Worm (Caenorhabditis elegans) whole organism, L1 larva: ENCODE data around the gene fbf-1.

Source experiments
- C16A3.4 ChIP-seq: fragments of 150-350 bp; optimal IDR thresholded peaks from 2 replicates; lab custom pipeline; 2014; ENCODE audit warnings: missing biosample characterization, missing genetic modification characterization
- Y116A8C.19 ChIP-seq: sonication (generic microtip); optimal IDR thresholded peaks from 2 replicates; lab custom pipeline; 2016; ENCODE audit warnings: missing compliant biosample characterization, missing genetic modification characterization, borderline replicate concordance
- alr-1 ChIP-seq: fragments of 200-800 bp; sonication (Bioruptor generic); optimal IDR thresholded peaks from 2 replicates; lab custom pipeline; 2018; ENCODE audit warnings: borderline replicate concordance, mild to moderate bottlenecking, missing genetic modification characterization, missing compliant biosample characterization
- aly-2 ChIP-seq: fragments of 150-350 bp; optimal IDR thresholded peaks from 2 replicates; lab custom pipeline; 2014; ENCODE audit warnings: missing biosample characterization, missing genetic modification characterization
- ama-1 ChIP-seq: fragments of 150-350 bp; optimal IDR thresholded peaks from 2 replicates; lab custom pipeline; 2014
- blmp-1 ChIP-seq: fragments of 150-350 bp; optimal IDR thresholded peaks from 2 replicates; lab custom pipeline; 2014; ENCODE audit warnings: missing biosample characterization, missing genetic modification characterization
- ceh-63 ChIP-seq: fragments of 200-800 bp; sonication (Bioruptor generic); optimal IDR thresholded peaks from 2 replicates; lab custom pipeline; 2018; ENCODE audit warnings: mild to moderate bottlenecking, missing genetic modification characterization, missing compliant biosample characterization
- ceh-82 ChIP-seq, 3 experiments: fragments of 150-350 bp in 1 of 3; sonication (generic microtip) in 2 of 3; optimal IDR thresholded peaks; 2 replicates each; lab custom pipeline; 2014 to 2017; ENCODE audit warnings: missing biosample characterization in 3 of 3, missing genetic modification characterization in 3 of 3
- ceh-88 ChIP-seq: fragments of 200-800 bp; sonication (Bioruptor generic); IDR thresholded peaks from 2 replicates; pipeline ENCODE4 v1.3.6; 2022; ENCODE audit warnings: missing genetic modification characterization, missing compliant biosample characterization
- dsc-1 ChIP-seq: sonication (generic microtip); optimal IDR thresholded peaks from 2 replicates; lab custom pipeline; 2016; ENCODE audit warnings: mild to moderate bottlenecking, missing genetic modification characterization, missing compliant biosample characterization
- efl-3 ChIP-seq: fragments of 200-800 bp; sonication (Bioruptor generic); optimal IDR thresholded peaks from 2 replicates; lab custom pipeline; 2018; ENCODE audit warnings: mild to moderate bottlenecking, missing genetic modification characterization, missing compliant biosample characterization
- egl-27 ChIP-seq, 2 experiments: fragments of 150-350 bp in 1 of 2; sonication (generic microtip); optimal IDR thresholded peaks; 3 replicates each; lab custom pipeline; 2017 to 2018; ENCODE audit warnings: missing biosample characterization in 2 of 2, missing genetic modification characterization in 2 of 2, missing genetic modification reagents in 2 of 2
- elt-2 ChIP-seq: sonication (generic microtip); optimal IDR thresholded peaks from 2 replicates; lab custom pipeline; 2016; ENCODE audit warnings: missing genetic modification characterization, mild to moderate bottlenecking, inconsistent platforms, missing compliant biosample characterization, missing genetic modification reagents
- ets-5 ChIP-seq: fragments of 200-800 bp; sonication (Bioruptor generic); IDR thresholded peaks from 2 replicates; pipeline ENCODE4 v1.3.6; 2022; ENCODE audit warnings: missing genetic modification characterization, missing compliant biosample characterization
- fkh-8 ChIP-seq: sonication (generic microtip); optimal IDR thresholded peaks from 2 replicates; lab custom pipeline; 2016; ENCODE audit warnings: mild to moderate bottlenecking, missing genetic modification characterization, missing compliant biosample characterization
- fos-1 ChIP-seq: fragments of 150-350 bp; optimal IDR thresholded peaks from 2 replicates; lab custom pipeline; 2014; ENCODE audit warnings: missing biosample characterization, missing genetic modification characterization
- grh-1 ChIP-seq: fragments of 200-800 bp; sonication (Bioruptor generic); IDR thresholded peaks from 2 replicates; pipeline ENCODE4 v1.3.6; 2022; ENCODE audit warnings: missing genetic modification reagents, missing genetic modification characterization, missing compliant biosample characterization
- hlh-17 ChIP-seq: fragments of 200-800 bp; sonication (Bioruptor generic); optimal IDR thresholded peaks from 2 replicates; lab custom pipeline; 2018; ENCODE audit warnings: missing genetic modification characterization, mild to moderate bottlenecking, missing compliant biosample characterization, moderate library complexity, borderline replicate concordance
- hlh-4 ChIP-seq: sonication (generic microtip); optimal IDR thresholded peaks from 2 replicates; lab custom pipeline; 2016; ENCODE audit warnings: mild to moderate bottlenecking, missing genetic modification characterization, missing compliant biosample characterization
- hpl-2 ChIP-seq: fragments of 150-350 bp; optimal IDR thresholded peaks from 2 replicates; lab custom pipeline; 2014; ENCODE audit warnings: missing biosample characterization, missing genetic modification reagents, missing genetic modification characterization
- irx-1 ChIP-seq: sonication (generic microtip); optimal IDR thresholded peaks from 2 replicates; lab custom pipeline; 2016; ENCODE audit warnings: missing genetic modification characterization, missing compliant biosample characterization
- isw-1 ChIP-seq: fragments of 200-800 bp; sonication (Bioruptor generic); IDR thresholded peaks from 2 replicates; pipeline ENCODE4 v1.3.6; 2022; ENCODE audit warnings: missing genetic modification characterization, missing compliant biosample characterization
- lin-13 ChIP-seq: fragments of 150-350 bp; optimal IDR thresholded peaks from 2 replicates; lab custom pipeline; 2014; ENCODE audit warnings: missing biosample characterization, missing genetic modification reagents, missing genetic modification characterization
- lin-14 ChIP-seq: fragments of 200-800 bp; sonication (Bioruptor generic); optimal IDR thresholded peaks from 2 replicates; lab custom pipeline; 2018; ENCODE audit warnings: mild to moderate bottlenecking, missing genetic modification characterization, moderate library complexity, missing compliant biosample characterization
- lin-15B ChIP-seq: fragments of 150-350 bp; sonication (generic microtip); optimal IDR thresholded peaks from 3 replicates; lab custom pipeline; 2014; ENCODE audit warnings: missing biosample characterization, missing genetic modification characterization
- lin-39 ChIP-seq: fragments of 150-350 bp; optimal IDR thresholded peaks from 2 replicates; lab custom pipeline; 2014; ENCODE audit warnings: missing biosample characterization, missing genetic modification reagents, missing genetic modification characterization
- mef-2 ChIP-seq: fragments of 150-350 bp; optimal IDR thresholded peaks from 2 replicates; lab custom pipeline; 2014; ENCODE audit warnings: missing biosample characterization, missing genetic modification characterization
- mep-1 ChIP-seq: fragments of 150-350 bp; optimal IDR thresholded peaks from 2 replicates; lab custom pipeline; 2014; ENCODE audit warnings: missing biosample characterization, missing genetic modification characterization
- nhr-11 ChIP-seq: fragments of 150-350 bp; optimal IDR thresholded peaks from 2 replicates; lab custom pipeline; 2014; ENCODE audit warnings: missing biosample characterization, missing genetic modification characterization
- nhr-19 ChIP-seq: fragments of 200-800 bp; sonication (Bioruptor generic); conservative IDR thresholded peaks from 2 replicates; pipeline ENCODE4 v1.3.6; 2022; ENCODE audit warnings: missing genetic modification characterization, missing compliant biosample characterization
- nhr-20 ChIP-seq: sonication (generic microtip); optimal IDR thresholded peaks from 2 replicates; lab custom pipeline; 2016; ENCODE audit warnings: mild to moderate bottlenecking, missing genetic modification characterization, missing compliant biosample characterization
- nhr-28 ChIP-seq: fragments of 150-350 bp; optimal IDR thresholded peaks from 2 replicates; lab custom pipeline; 2014; ENCODE audit warnings: missing biosample characterization, missing genetic modification characterization
- nhr-71 ChIP-seq: sonication (generic microtip); optimal IDR thresholded peaks from 2 replicates; lab custom pipeline; 2016; ENCODE audit warnings: mild to moderate bottlenecking, missing genetic modification characterization, moderate library complexity, missing compliant biosample characterization
- nhr-84 ChIP-seq: sonication (generic microtip); optimal IDR thresholded peaks from 2 replicates; lab custom pipeline; 2017; ENCODE audit warnings: missing biosample characterization, missing genetic modification characterization
- nhr-90 ChIP-seq: sonication (generic microtip); optimal IDR thresholded peaks from 2 replicates; lab custom pipeline; 2016; ENCODE audit warnings: mild to moderate bottlenecking, missing genetic modification characterization, missing compliant biosample characterization; ENCODE audit not compliant: poor library complexity
- pag-3 ChIP-seq: sonication (generic microtip); optimal IDR thresholded peaks from 2 replicates; lab custom pipeline; 2017; ENCODE audit warnings: missing genetic modification characterization, mild to moderate bottlenecking, missing compliant biosample characterization, antibody characterized with exemption, borderline replicate concordance; ENCODE audit not compliant: insufficient read depth
- rnt-1 ChIP-seq: sonication (generic microtip); optimal IDR thresholded peaks from 2 replicates; lab custom pipeline; 2016; ENCODE audit warnings: mild to moderate bottlenecking, missing genetic modification characterization, moderate library complexity, missing compliant biosample characterization
- sptf-1 ChIP-seq: fragments of 150-350 bp; optimal IDR thresholded peaks from 2 replicates; lab custom pipeline; 2014; ENCODE audit warnings: missing biosample characterization, missing genetic modification characterization
- unc-130 ChIP-seq: fragments of 150-350 bp; optimal IDR thresholded peaks from 2 replicates; lab custom pipeline; 2017; ENCODE audit warnings: missing biosample characterization, missing genetic modification characterization, inconsistent platforms
- unc-62 ChIP-seq: fragments of 150-350 bp; optimal IDR thresholded peaks from 2 replicates; lab custom pipeline; 2014; ENCODE audit warnings: missing biosample characterization, missing genetic modification reagents, missing genetic modification characterization
- unc-98 ChIP-seq: fragments of 200-800 bp; sonication (Bioruptor generic); IDR thresholded peaks from 2 replicates; pipeline ENCODE4 v1.3.6; 2022; ENCODE audit warnings: missing genetic modification characterization, missing compliant biosample characterization
- xbp-1 ChIP-seq: sonication (generic microtip); optimal IDR thresholded peaks from 2 replicates; lab custom pipeline; 2016; ENCODE audit warnings: missing genetic modification characterization, missing compliant biosample characterization
- ztf-11 ChIP-seq, 2 experiments: sonication (generic microtip); optimal IDR thresholded peaks; 2 replicates each; lab custom pipeline; 2016 to 2017; ENCODE audit warnings: missing genetic modification characterization in 2 of 2, missing biosample characterization in 1 of 2, missing compliant biosample characterization in 1 of 2

fbf-1 gene

DNA sequence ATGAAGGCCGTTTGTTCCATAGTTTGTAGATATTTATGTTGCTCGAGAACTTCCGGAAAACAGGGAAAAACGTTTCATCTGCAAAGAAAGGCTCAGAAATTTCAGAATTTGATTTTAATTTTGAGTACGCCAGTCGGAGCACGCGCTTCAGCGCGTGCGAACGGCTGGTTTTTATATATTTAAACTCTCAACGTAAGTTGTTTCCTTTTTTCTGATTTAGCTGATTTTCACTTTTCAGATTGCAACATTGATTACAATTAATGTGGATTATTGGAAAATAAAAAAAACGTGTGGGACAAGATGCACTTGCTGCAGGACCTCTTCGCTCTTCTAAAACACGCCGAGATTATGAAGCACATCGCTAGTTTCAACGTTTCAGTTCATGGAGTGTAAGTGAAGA, 2.0 kb upstream of the fbf-1 start, which contains the start of gene F21H12.3:
F21H12.3 (plus strand) TSS at position 301 of the 400 bp plus-strand sequence.
- TF ChIP-seq xbp-1 (tag; lab: Kevin White, UChicago) (no peak), ceh-63 (GFP tag; lab: Kevin White, UChicago) (no peak), nhr-20 (tag; lab: Kevin White, UChicago) (no peak), C16A3.4 (tag; lab: Kevin White, UChicago) (no peak), ceh-88 (GFP tag; lab: Robert Waterston, UW) (no peak), nhr-71 (tag; lab: Kevin White, UChicago) (no peak), nhr-28 (no peak), Y116A8C.19 (tag; lab: Kevin White, UChicago) (no peak), ztf-11 (tag; optimal IDR thresholded peaks at IDR 0.05; lab: Kevin White, UChicago) (no peak), alr-1 (no peak), fos-1 (tag; lab: Kevin White, UChicago) (no peak), ceh-82 (tag; optimal IDR thresholded peaks at IDR 0.05; lab: Kevin White, UChicago) (no peak), fkh-8 (no peak), lin-14 (GFP tag; lab: Kevin White, UChicago) (no peak), lin-15B (tag; lab: Kevin White, UChicago) (no peak)

DNA sequence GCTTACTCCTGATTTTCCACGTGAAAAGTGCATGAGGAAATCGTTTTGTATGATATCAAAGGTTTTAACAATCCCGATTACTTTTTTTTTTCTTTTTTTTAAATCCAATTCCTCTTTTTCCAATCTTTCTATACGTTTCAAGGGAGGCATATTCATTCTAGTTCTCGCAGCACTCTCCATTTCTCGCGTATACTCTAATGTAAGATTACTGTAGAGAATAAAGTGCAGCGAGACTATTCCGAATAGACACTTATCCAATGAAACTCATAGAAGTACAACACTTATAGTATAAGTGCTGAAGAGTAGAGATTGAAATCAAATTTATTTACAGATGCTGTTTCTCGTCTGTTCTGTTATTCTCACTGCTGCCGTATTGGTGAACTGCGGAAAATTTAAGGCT, 3.0 kb downstream of the fbf-1 start, which contains the start of gene H12I13.6:
H12I13.6 (plus strand) TSS at position 301 of the 400 bp plus-strand sequence.
- no peak for TF ChIP-seq unc-130 (tag; lab: Kevin White, UChicago)
- no peak for TF ChIP-seq aly-2
- no peak for TF ChIP-seq rnt-1 (tag; lab: Kevin White, UChicago)
- no peak for TF ChIP-seq isw-1
- TF ChIP-seq C16A3.4 (tag; lab: Kevin White, UChicago), result no peak
- no peak for TF ChIP-seq dsc-1
- TF ChIP-seq lin-39 (tag; lab: Kevin White, UChicago), result no peak
- no peak for TF ChIP-seq mep-1 (tag; lab: Kevin White, UChicago)
- no peak for TF ChIP-seq nhr-19 (GFP tag; lab: Robert Waterston, UW)
- TF ChIP-seq lin-13 (GFP tag; lab: Kevin White, UChicago), result no peak
- TF ChIP-seq nhr-90 (tag; lab: Kevin White, UChicago), result no peak
- TF ChIP-seq nhr-84, result no peak
- TF ChIP-seq ets-5 (GFP tag; lab: Robert Waterston, UW), result no peak
- TF ChIP-seq Y116A8C.19 (tag; lab: Kevin White, UChicago), result no peak
- no peak for TF ChIP-seq sptf-1 (tag; lab: Kevin White, UChicago)
- no peak for TF ChIP-seq nhr-11 (tag; lab: Kevin White, UChicago)
- TF ChIP-seq blmp-1 (tag; lab: Kevin White, UChicago), result no peak
- TF ChIP-seq unc-62 (GFP tag; lab: Kevin White, UChicago), result no peak
- no peak for TF ChIP-seq irx-1 (tag; lab: Kevin White, UChicago)
- TF ChIP-seq lin-14 (GFP tag; lab: Kevin White, UChicago), result no peak
- TF ChIP-seq, all 84 proteins: peak for 0

DNA sequence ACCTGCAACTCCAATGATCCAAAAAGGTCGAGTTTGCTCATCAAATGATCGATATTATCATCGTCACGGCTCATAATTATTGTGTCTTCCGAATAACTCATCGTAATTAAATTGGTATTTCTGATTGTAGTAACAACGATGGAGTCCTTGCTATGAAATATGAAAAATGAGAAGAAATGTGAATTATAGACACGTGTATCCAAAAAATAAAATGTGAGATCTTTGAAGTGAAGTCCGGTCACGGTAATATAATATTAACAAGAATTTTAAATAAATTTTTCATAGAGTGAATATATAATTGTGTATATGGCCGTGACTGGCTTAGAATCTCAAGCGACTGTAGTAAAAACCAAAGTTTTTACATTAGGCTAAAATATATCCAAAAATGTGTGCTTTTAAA, 13.6 kb downstream of the fbf-1 start, which contains the start of gene H12I13.1:
H12I13.1 (minus strand) TSS at position 101 of the 400 bp plus-strand sequence.
- no peak for TF ChIP-seq lin-13 (GFP tag; lab: Kevin White, UChicago)
- no peak for TF ChIP-seq pag-3 (tag; lab: Kevin White, UChicago)
- no peak for TF ChIP-seq efl-3 (GFP tag; lab: Kevin White, UChicago)
- TF ChIP-seq egl-27 (tag; optimal IDR thresholded peaks at IDR 0.05; lab: Kevin White, UChicago), result no peak
- no peak for TF ChIP-seq unc-98 (GFP tag; lab: Robert Waterston, UW)
- no peak for TF ChIP-seq nhr-90 (tag; lab: Kevin White, UChicago)
- TF ChIP-seq grh-1 (GFP tag; lab: Robert Waterston, UW), result no peak
- no peak for TF ChIP-seq unc-130 (tag; lab: Kevin White, UChicago)
- no peak for TF ChIP-seq xbp-1 (tag; lab: Kevin White, UChicago)
- TF ChIP-seq hpl-2 (GFP tag; lab: Kevin White, UChicago), result no peak
- TF ChIP-seq ama-1, result no peak
- TF ChIP-seq hlh-4 (tag; lab: Kevin White, UChicago), result no peak
- TF ChIP-seq elt-2, result no peak
- no peak for TF ChIP-seq rnt-1 (tag; lab: Kevin White, UChicago)
- no peak for TF ChIP-seq mef-2 (tag; lab: Kevin White, UChicago)
- no peak for TF ChIP-seq hlh-17 (GFP tag; lab: Kevin White, UChicago)
